Worm (Caenorhabditis elegans) whole organism, late embryonic: Measurements from ENCODE around the gene gmap-3.

Source experiments
- C08G9.2 ChIP-seq: sonication (generic microtip); optimal IDR thresholded peaks from 2 replicates; lab custom pipeline; 2016; ENCODE audit warnings: mild to moderate bottlenecking, missing genetic modification characterization, moderate library complexity, missing compliant biosample characterization
- C38D4.7 ChIP-seq: fragments of 200-800 bp; sonication (Bioruptor generic); optimal IDR thresholded peaks from 2 replicates; lab custom pipeline; 2018; ENCODE audit warnings: mild to moderate bottlenecking, missing genetic modification characterization, moderate library complexity, missing compliant biosample characterization
- F13H6.1 ChIP-seq: sonication (generic microtip); optimal IDR thresholded peaks from 2 replicates; lab custom pipeline; 2016; ENCODE audit warnings: missing genetic modification characterization, missing compliant biosample characterization
- K02D7.2 ChIP-seq: sonication (generic microtip); optimal IDR thresholded peaks from 2 replicates; lab custom pipeline; 2017; ENCODE audit warnings: mild to moderate bottlenecking, missing genetic modification characterization, missing compliant biosample characterization
- K09A11.1 ChIP-seq: sonication (generic microtip); optimal IDR thresholded peaks from 2 replicates; lab custom pipeline; 2017; ENCODE audit warnings: antibody characterized with exemption, mild to moderate bottlenecking, missing genetic modification characterization, missing compliant biosample characterization; ENCODE audit not compliant: insufficient read depth
- T23F11.4 ChIP-seq: fragments of 200-800 bp; sonication (Bioruptor generic); optimal IDR thresholded peaks from 2 replicates; lab custom pipeline; 2018; ENCODE audit warnings: mild to moderate bottlenecking, missing genetic modification characterization, missing compliant biosample characterization
- Y22D7AL.16 ChIP-seq: sonication (generic microtip); optimal IDR thresholded peaks from 2 replicates; lab custom pipeline; 2016; ENCODE audit warnings: missing genetic modification characterization, missing compliant biosample characterization
- ahr-1 ChIP-seq: sonication (generic microtip); optimal IDR thresholded peaks from 2 replicates; lab custom pipeline; 2016; ENCODE audit warnings: missing genetic modification characterization, missing compliant biosample characterization
- ama-1 ChIP-seq: fragments of 150-350 bp; optimal IDR thresholded peaks from 2 replicates; lab custom pipeline; 2014
- ceh-14 ChIP-seq: sonication (generic microtip); optimal IDR thresholded peaks from 2 replicates; lab custom pipeline; 2016; ENCODE audit warnings: missing genotype, missing genetic modification characterization, missing compliant biosample characterization
- ceh-18 ChIP-seq: sonication (generic microtip); optimal IDR thresholded peaks from 2 replicates; lab custom pipeline; 2016; ENCODE audit warnings: missing genetic modification characterization, missing compliant biosample characterization
- ceh-19 ChIP-seq: fragments of 200-800 bp; sonication (Bioruptor generic); optimal IDR thresholded peaks from 2 replicates; lab custom pipeline; 2018; ENCODE audit warnings: mild to moderate bottlenecking, missing genetic modification characterization, missing compliant biosample characterization
- ceh-2 ChIP-seq: sonication (generic microtip); optimal IDR thresholded peaks from 2 replicates; lab custom pipeline; 2016; ENCODE audit warnings: missing genotype, missing genetic modification characterization, missing compliant biosample characterization
- ceh-22 ChIP-seq: sonication (generic microtip); optimal IDR thresholded peaks from 2 replicates; lab custom pipeline; 2017; ENCODE audit warnings: missing biosample characterization, missing genetic modification characterization
- ceh-24 ChIP-seq: sonication (generic microtip); optimal IDR thresholded peaks from 2 replicates; lab custom pipeline; 2016; ENCODE audit warnings: mild to moderate bottlenecking, missing genetic modification characterization, missing compliant biosample characterization
- ceh-30 ChIP-seq: fragments of 150-350 bp; optimal IDR thresholded peaks from 2 replicates; lab custom pipeline; 2014; ENCODE audit warnings: missing biosample characterization, missing genetic modification characterization
- ceh-31 ChIP-seq: sonication (generic microtip); optimal IDR thresholded peaks from 2 replicates; lab custom pipeline; 2016; ENCODE audit warnings: missing genetic modification characterization, missing compliant biosample characterization
- ceh-45 ChIP-seq: fragments of 200-800 bp; sonication (Bioruptor generic); IDR thresholded peaks from 2 replicates; pipeline ENCODE4 v1.3.6; 2022; ENCODE audit warnings: missing genetic modification reagents, missing genetic modification characterization, missing compliant biosample characterization
- ceh-48 ChIP-seq: sonication (generic microtip); optimal IDR thresholded peaks from 2 replicates; lab custom pipeline; 2016; ENCODE audit warnings: missing genetic modification characterization, inconsistent platforms, missing compliant biosample characterization
- ceh-9 ChIP-seq: sonication (generic microtip); optimal IDR thresholded peaks from 2 replicates; lab custom pipeline; 2016; ENCODE audit warnings: mild to moderate bottlenecking, missing genetic modification characterization, inconsistent platforms, missing compliant biosample characterization
- che-1 ChIP-seq: sonication (generic microtip); optimal IDR thresholded peaks from 2 replicates; lab custom pipeline; 2016; ENCODE audit warnings: mild to moderate bottlenecking, missing genetic modification characterization, missing compliant biosample characterization
- dve-1 ChIP-seq: sonication (generic microtip); optimal IDR thresholded peaks from 2 replicates; lab custom pipeline; 2017; ENCODE audit warnings: antibody characterized with exemption, mild to moderate bottlenecking, missing genetic modification characterization, missing compliant biosample characterization
- elt-2 ChIP-seq: sonication (generic microtip); optimal IDR thresholded peaks from 2 replicates; lab custom pipeline; 2016; ENCODE audit warnings: missing genetic modification reagents, missing genetic modification characterization, missing compliant biosample characterization
- elt-4 ChIP-seq: sonication (generic microtip); optimal IDR thresholded peaks from 2 replicates; lab custom pipeline; 2016; ENCODE audit warnings: missing genetic modification characterization, missing compliant biosample characterization
- ets-4 ChIP-seq: sonication (generic microtip); optimal IDR thresholded peaks from 2 replicates; lab custom pipeline; 2016; ENCODE audit warnings: missing genetic modification characterization, missing compliant biosample characterization
- eyg-1 ChIP-seq: sonication (generic microtip); optimal IDR thresholded peaks from 2 replicates; lab custom pipeline; 2016; ENCODE audit warnings: missing genotype, missing genetic modification characterization, missing compliant biosample characterization
- fax-1 ChIP-seq: sonication (generic microtip); optimal IDR thresholded peaks from 2 replicates; lab custom pipeline; 2016; ENCODE audit warnings: missing genotype, missing genetic modification characterization, missing compliant biosample characterization
- fkh-6 ChIP-seq: sonication (generic microtip); optimal IDR thresholded peaks from 2 replicates; lab custom pipeline; 2016; ENCODE audit warnings: missing genetic modification characterization, missing compliant biosample characterization
- gmeb-2 ChIP-seq: sonication (generic microtip); optimal IDR thresholded peaks from 2 replicates; lab custom pipeline; 2016; ENCODE audit warnings: missing genetic modification characterization, inconsistent platforms, missing compliant biosample characterization
- hlh-15 ChIP-seq: sonication (generic microtip); optimal IDR thresholded peaks from 2 replicates; lab custom pipeline; 2016; ENCODE audit warnings: missing genetic modification characterization, missing compliant biosample characterization
- lim-6 ChIP-seq: sonication (generic microtip); optimal IDR thresholded peaks from 2 replicates; lab custom pipeline; 2016; ENCODE audit warnings: missing genetic modification characterization, missing compliant biosample characterization
- lin-11 ChIP-seq: fragments of 200-800 bp; sonication (Bioruptor generic); optimal IDR thresholded peaks from 2 replicates; lab custom pipeline; 2018; ENCODE audit warnings: mild to moderate bottlenecking, missing genetic modification characterization, missing compliant biosample characterization
- nhr-11 ChIP-seq: fragments of 150-350 bp; optimal IDR thresholded peaks from 2 replicates; lab custom pipeline; 2014; ENCODE audit warnings: missing biosample characterization, missing genetic modification characterization
- nhr-232 ChIP-seq: sonication (generic microtip); optimal IDR thresholded peaks from 2 replicates; lab custom pipeline; 2016; ENCODE audit warnings: missing genetic modification characterization, missing compliant biosample characterization
- npax-4 ChIP-seq: sonication (generic microtip); optimal IDR thresholded peaks from 2 replicates; lab custom pipeline; 2016; ENCODE audit warnings: missing genetic modification characterization, missing compliant biosample characterization
- odd-2 ChIP-seq: sonication (generic microtip); optimal IDR thresholded peaks from 2 replicates; lab custom pipeline; 2017; ENCODE audit warnings: antibody characterized with exemption, mild to moderate bottlenecking, missing genetic modification characterization, missing compliant biosample characterization
- pag-3 ChIP-seq: sonication (generic microtip); optimal IDR thresholded peaks from 2 replicates; lab custom pipeline; 2016; ENCODE audit warnings: missing compliant biosample characterization, missing genetic modification characterization, borderline replicate concordance
- pat-9 ChIP-seq: fragments of 200-800 bp; sonication (Bioruptor generic); optimal IDR thresholded peaks from 2 replicates; lab custom pipeline; 2018; ENCODE audit warnings: mild to moderate bottlenecking, missing genetic modification characterization, moderate library complexity, missing compliant biosample characterization
- pax-1 ChIP-seq: fragments of 150-350 bp; optimal IDR thresholded peaks from 2 replicates; lab custom pipeline; 2014; ENCODE audit warnings: missing biosample characterization, missing genetic modification characterization
- pha-2 ChIP-seq: sonication (generic microtip); optimal IDR thresholded peaks from 2 replicates; lab custom pipeline; 2017; ENCODE audit warnings: mild to moderate bottlenecking, missing genetic modification characterization, missing compliant biosample characterization
- pha-4 ChIP-seq: fragments of 150-350 bp; optimal IDR thresholded peaks from 2 replicates; lab custom pipeline; 2018; ENCODE audit warnings: missing biosample characterization, missing genetic modification reagents, missing genetic modification characterization
- ref-2 ChIP-seq: sonication (generic microtip); optimal IDR thresholded peaks from 2 replicates; lab custom pipeline; 2016; ENCODE audit warnings: missing genetic modification characterization, missing compliant biosample characterization
- rnt-1 ChIP-seq: sonication (generic microtip); optimal IDR thresholded peaks from 2 replicates; lab custom pipeline; 2016; ENCODE audit warnings: missing genetic modification characterization, missing compliant biosample characterization
- sdc-2 ChIP-seq: sonication (generic microtip); optimal IDR thresholded peaks from 2 replicates; lab custom pipeline; 2016; ENCODE audit warnings: missing genotype, missing genetic modification characterization, missing compliant biosample characterization
- sox-2 ChIP-seq: fragments of 200-800 bp; sonication (Bioruptor generic); IDR thresholded peaks from 2 replicates; pipeline ENCODE4 v1.3.6; 2022; ENCODE audit warnings: missing genetic modification reagents, missing genetic modification characterization, missing compliant biosample characterization
- sox-4 ChIP-seq: sonication (generic microtip); optimal IDR thresholded peaks from 2 replicates; lab custom pipeline; 2017; ENCODE audit warnings: mild to moderate bottlenecking, missing genetic modification characterization, inconsistent platforms, missing compliant biosample characterization
- syd-9 ChIP-seq: sonication (generic microtip); optimal IDR thresholded peaks from 2 replicates; lab custom pipeline; 2016; ENCODE audit warnings: mild to moderate bottlenecking, missing genetic modification characterization, moderate library complexity, missing compliant biosample characterization
- ttx-3 ChIP-seq: sonication (generic microtip); optimal IDR thresholded peaks from 2 replicates; lab custom pipeline; 2016; ENCODE audit warnings: missing genetic modification reagents, missing genetic modification characterization, missing compliant biosample characterization
- unc-3 ChIP-seq, 2 experiments: fragments of 200-800 bp in 1 of 2; sonication (Bioruptor generic) in 1 of 2; sonication (generic microtip) in 1 of 2; conservative IDR thresholded peaks in 1 of 2; optimal IDR thresholded peaks in 1 of 2; 2 replicates each; pipeline versions ENCODE4 v1.3.6 to Lab custom; 2016 to 2022; ENCODE audit warnings: missing compliant biosample characterization in 2 of 2, missing genetic modification characterization in 2 of 2, missing genetic modification reagents in 1 of 2
- unc-86 ChIP-seq: sonication (generic microtip); optimal IDR thresholded peaks from 2 replicates; lab custom pipeline; 2016; ENCODE audit warnings: missing genetic modification characterization, missing compliant biosample characterization
- zip-5 ChIP-seq: sonication (generic microtip); optimal IDR thresholded peaks from 2 replicates; lab custom pipeline; 2016; ENCODE audit warnings: missing genetic modification characterization, missing compliant biosample characterization
- ztf-16 ChIP-seq: sonication (generic microtip); optimal IDR thresholded peaks from 2 replicates; lab custom pipeline; 2017; ENCODE audit warnings: missing genetic modification characterization, missing compliant biosample characterization

gmap-3 gene

ce11 chrX:12889837-12890449, 50.8 kb downstream of the gmap-3 start:
- TF ChIP-seq C38D4.7 (GFP tag; lab: Kevin White, UChicago) (peak; percentile 78), syd-9 (peak; percentile 84), eyg-1 (tag; lab: Kevin White, UChicago) (peak; percentile 79), gmeb-2 (peak; percentile 76), Y22D7AL.16 (tag; lab: Kevin White, UChicago) (peak; percentile 65), F13H6.1 (tag; lab: Kevin White, UChicago) (peak; percentile 61), ref-2 (tag; lab: Kevin White, UChicago) (peak; percentile 81), lim-6 (tag; lab: Kevin White, UChicago) (no peak), nhr-11 (tag; lab: Kevin White, UChicago) (no peak), ceh-31 (tag; lab: Kevin White, UChicago) (peak; percentile 53), K09A11.1 (peak; percentile 56), pax-1 (tag; lab: Kevin White, UChicago) (no peak), pha-2 (tag; lab: Kevin White, UChicago) (peak; percentile 78), fkh-6 (tag; lab: Kevin White, UChicago) (peak; percentile 85), sox-2 (peak; percentile 85), che-1 (tag; lab: Kevin White, UChicago) (peak; percentile 84), npax-4 (tag; lab: Kevin White, UChicago) (peak; percentile 73), ttx-3 (tag; lab: Kevin White, UChicago) (peak; percentile 75), ahr-1 (tag; lab: Kevin White, UChicago) (peak; percentile 59), nhr-232 (peak; percentile 69), ama-1 (lab: Kevin White, UChicago) (no peak), ceh-9 (tag; lab: Kevin White, UChicago) (no peak), ceh-22 (no peak), ceh-48 (peak; percentile 50), pag-3 (tag; lab: Kevin White, UChicago) (no peak), ceh-45 (GFP tag; lab: Robert Waterston, UW) (no peak), sdc-2 (tag; lab: Kevin White, UChicago) (peak; percentile 85), fax-1 (peak; percentile 52), zip-5 (tag; lab: Kevin White, UChicago) (peak; percentile 57), pat-9 (tag; lab: Kevin White, UChicago) (peak; percentile 73), ztf-16 (tag; lab: Kevin White, UChicago) (peak; percentile 72), elt-4 (tag; lab: Kevin White, UChicago) (no peak), ceh-18 (tag; lab: Kevin White, UChicago) (peak; percentile 38), unc-86 (tag; lab: Kevin White, UChicago) (peak; percentile 82), T23F11.4 (GFP tag; lab: Kevin White, UChicago) (peak; percentile 52), K02D7.2 (tag; lab: Kevin White, UChicago) (peak; percentile 75), unc-3 (GFP tag; conservative IDR thresholded peaks at IDR 0.05; lab: Robert Waterston, UW) (peak; percentile 63), unc-3 (tag; optimal IDR thresholded peaks at IDR 0.05; lab: Kevin White, UChicago) (peak; percentile 64), odd-2 (no peak), ceh-19 (GFP tag; lab: Kevin White, UChicago) (peak; percentile 88), ceh-30 (tag; lab: Kevin White, UChicago) (no peak), ceh-2 (tag; lab: Kevin White, UChicago) (peak; percentile 45), lin-11 (tag; lab: Kevin White, UChicago) (peak; percentile 69), pha-4 (tag; lab: Kevin White, UChicago) (no peak), ceh-14 (tag; lab: Kevin White, UChicago) (peak; percentile 35), rnt-1 (peak; percentile 52), dve-1 (tag; lab: Kevin White, UChicago) (peak; percentile 32), ceh-24 (tag; lab: Kevin White, UChicago) (peak; percentile 64), elt-2 (tag; lab: Kevin White, UChicago) (peak; percentile 84), ets-4 (peak; percentile 67), C08G9.2 (peak; percentile 53), sox-4 (tag; lab: Kevin White, UChicago) (peak; percentile 74), hlh-15 (tag; lab: Kevin White, UChicago) (peak; percentile 14)
